Worm (Caenorhabditis elegans): Measurements from ENCODE around the gene W10D9.3.
A peak's percentile ranks its signal among the peaks of the same experiment; 100 is the strongest.

W10D9.3 gene

DNA sequence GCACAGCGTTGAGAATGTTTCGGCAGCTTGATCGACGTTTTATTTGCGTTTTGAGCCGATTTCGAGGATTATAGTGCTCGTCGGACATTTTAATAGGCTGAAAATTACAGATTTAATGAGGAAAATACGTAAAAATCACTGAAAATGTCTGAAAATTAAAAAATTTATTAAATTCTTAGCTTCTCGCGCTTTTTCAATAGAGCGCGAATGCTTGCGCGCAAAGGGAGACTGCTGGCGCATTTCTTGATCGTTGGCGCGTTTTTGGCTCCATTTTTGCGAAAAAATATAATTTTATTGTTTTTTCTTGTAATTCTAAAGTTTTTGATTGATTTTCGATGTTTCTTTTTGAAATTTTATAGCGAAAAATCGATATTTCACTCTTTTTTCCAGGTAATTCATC, 49.9 kb downstream of the W10D9.3 start, which contains the start of the genes dnsn-1 and C24H12.4:
TSS of gene dnsn-1 (minus strand) at position 101 of the 400 bp plus-strand sequence.
TSS of gene C24H12.4 (plus strand) at position 391 of the 400 bp plus-strand sequence.
- TF ChIP-seq alr-1 (tag; optimal IDR thresholded peaks at IDR 0.05) = no peak
- TF ChIP-seq egl-27 (tag; optimal IDR thresholded peaks at IDR 0.05) = peak; percentile 86
- peak; percentile 98 for TF ChIP-seq unc-55 (GFP tag; optimal IDR thresholded peaks at IDR 0.05)
- no peak for TF ChIP-seq aly-2 (tag; optimal IDR thresholded peaks at IDR 0.05)
- TF ChIP-seq F13H6.1 (tag; optimal IDR thresholded peaks at IDR 0.05) = peak; percentile 92
- peak; percentile 88 for TF ChIP-seq mab-5 (tag; optimal IDR thresholded peaks at IDR 0.05)
- peak; percentile 96 for TF ChIP-seq lin-11 (tag; optimal IDR thresholded peaks at IDR 0.05)
- peak; percentile 53 for TF ChIP-seq ceh-82 (tag; optimal IDR thresholded peaks at IDR 0.05)
- TF ChIP-seq elt-1 (tag; optimal IDR thresholded peaks at IDR 0.05) = no peak
- TF ChIP-seq gmeb-1 (tag; optimal IDR thresholded peaks at IDR 0.05) = peak; percentile 98
- peak; percentile 93 for TF ChIP-seq nhr-25 (tag; optimal IDR thresholded peaks at IDR 0.05)
- TF ChIP-seq unc-62 (GFP tag; optimal IDR thresholded peaks at IDR 0.05) = no peak
- peak; percentile 94 for TF ChIP-seq C34F6.9 (tag; optimal IDR thresholded peaks at IDR 0.05)
- TF ChIP-seq crh-2 (tag; optimal IDR thresholded peaks at IDR 0.05) = peak; percentile 97
- no peak for TF ChIP-seq peb-1 (tag; optimal IDR thresholded peaks at IDR 0.05)
- peak; percentile 70 for TF ChIP-seq snpc-4 (tag; optimal IDR thresholded peaks at IDR 0.05)
- TF ChIP-seq nhr-12 (tag; optimal IDR thresholded peaks at IDR 0.05) = no peak
- TF ChIP-seq nhr-11 (tag; optimal IDR thresholded peaks at IDR 0.05) = no peak
- peak; percentile 12 for TF ChIP-seq blmp-1 (tag; optimal IDR thresholded peaks at IDR 0.05; ENCODE audit: insufficient read depth)
- peak; percentile 61 for TF ChIP-seq R02D3.7 (tag; optimal IDR thresholded peaks at IDR 0.05)
- peak; percentile 66 for TF ChIP-seq ceh-16 (tag; optimal IDR thresholded peaks at IDR 0.05)
- peak; percentile 90 for TF ChIP-seq sem-4 (tag; optimal IDR thresholded peaks at IDR 0.05)
- no peak for TF ChIP-seq lin-39 (tag; optimal IDR thresholded peaks at IDR 0.05)
- no peak for TF ChIP-seq unc-39 (tag; optimal IDR thresholded peaks at IDR 0.05)
- TF ChIP-seq ztf-1 (GFP tag; conservative IDR thresholded peaks at IDR 0.05) = no peak
- TF ChIP-seq zag-1 (tag; optimal IDR thresholded peaks at IDR 0.05) = peak; percentile 46
- peak; percentile 55 for TF ChIP-seq ZK546.5 (tag; optimal IDR thresholded peaks at IDR 0.05)
- TF ChIP-seq Y55F3AM.14 (GFP tag; optimal IDR thresholded peaks at IDR 0.05) = no peak
- TF ChIP-seq fos-1 (tag; optimal IDR thresholded peaks at IDR 0.05) = peak; percentile 68
- TF ChIP-seq dmd-4 (tag; optimal IDR thresholded peaks at IDR 0.05) = peak; percentile 64
- peak; percentile 78 for TF ChIP-seq nhr-10 (tag; optimal IDR thresholded peaks at IDR 0.05)
- no peak for TF ChIP-seq skn-1 (tag; optimal IDR thresholded peaks at IDR 0.05)
- TF ChIP-seq nhr-21 (tag; optimal IDR thresholded peaks at IDR 0.05) = peak; percentile 95
- TF ChIP-seq nhr-77 (tag; optimal IDR thresholded peaks at IDR 0.05) = no peak
- TF ChIP-seq ama-1 (optimal IDR thresholded peaks at IDR 0.05) = no peak
- no peak for TF ChIP-seq nhr-23 (tag; optimal IDR thresholded peaks at IDR 0.05)
- TF ChIP-seq nhr-129 (tag; optimal IDR thresholded peaks at IDR 0.05) = peak; percentile 64
- peak; percentile 95 for TF ChIP-seq sma-9 (GFP tag; optimal IDR thresholded peaks at IDR 0.05)
- no peak for TF ChIP-seq sma-9 (tag; optimal IDR thresholded peaks at IDR 0.05)
- no peak for TF ChIP-seq ztf-11 (tag; optimal IDR thresholded peaks at IDR 0.05)
- peak; percentile 59 for TF ChIP-seq nhr-237 (tag; optimal IDR thresholded peaks at IDR 0.05)
- TF ChIP-seq elt-3 (tag; optimal IDR thresholded peaks at IDR 0.05) = no peak
- peak; percentile 91 to 96 for TF ChIP-seq lsy-2 (tag; optimal IDR thresholded peaks at IDR 0.05)
- TF ChIP-seq nhr-6 (tag; optimal IDR thresholded peaks at IDR 0.05) = peak; percentile 88
- TF ChIP-seq ztf-4 (tag; optimal IDR thresholded peaks at IDR 0.05) = peak; percentile 82
- no peak for TF ChIP-seq mbf-1 (tag; optimal IDR thresholded peaks at IDR 0.05)
- peak; percentile 96 for TF ChIP-seq sma-3 (GFP tag; optimal IDR thresholded peaks at IDR 0.05)
- peak in 1 of 2 experiments; percentile 47 for TF ChIP-seq mdl-1 (tag; optimal IDR thresholded peaks at IDR 0.05)
- peak; percentile 95 for TF ChIP-seq lin-13 (GFP tag; optimal IDR thresholded peaks at IDR 0.05)
